Comparison of ENCODE assay signal across 2 fruit fly cellular contexts in genomic region chr3R:22080161-22080560, dm6.
TF ChIP-seq lines count a peak whose summit lies in the region.

TSS of gene CG13408 (plus strand) at chr3R:22080382.

- no peak for TF ChIP-seq CTCF in whole organism, embryonic (GFP tag; optimal IDR thresholded peaks at IDR 0.05; lab: Kevin White, UChicago)

TF ChIP-seq in whole organism, embryonic, 481 proteins besides CTCF, POLR2A, EP300 and RAD21 (continues in another document):
- no peak for TF ChIP-seq croc (GFP tag; conservative IDR thresholded peaks at IDR 0.05; lab: Robert Waterston, UW)
- peak; percentile 62 for TF ChIP-seq abd-A (tag; optimal IDR thresholded peaks at IDR 0.05; lab: Kevin White, UChicago)
- no peak for TF ChIP-seq CG17385 (GFP tag; optimal IDR thresholded peaks at IDR 0.05; lab: Kevin White, UChicago)
- no peak for TF ChIP-seq CG9817 (tag; optimal IDR thresholded peaks at IDR 0.05; lab: Kevin White, UChicago)
- TF ChIP-seq nau (GFP tag; optimal IDR thresholded peaks at IDR 0.05; lab: Kevin White, UChicago), result no peak
- TF ChIP-seq Lpt (GFP tag; optimal IDR thresholded peaks at IDR 0.05; lab: Kevin White, UChicago), result no peak
- peak; percentile 18; the same call in 1 of the 2 replicates for TF ChIP-seq CG42726 (GFP tag; IDR thresholded peaks at IDR 0.05; lab: Robert Waterston, UW; ENCODE audit: partially characterized antibody)
- no peak for TF ChIP-seq jumu (GFP tag; optimal IDR thresholded peaks at IDR 0.05; lab: Kevin White, UChicago)
- no peak for TF ChIP-seq CG8765 (GFP tag; IDR thresholded peaks at IDR 0.05; lab: Robert Waterston, UW)
- no peak for TF ChIP-seq CG2129 (GFP tag; IDR thresholded peaks at IDR 0.05; lab: Robert Waterston, UW; ENCODE audit: partially characterized antibody)
- TF ChIP-seq scrt (GFP tag; optimal IDR thresholded peaks at IDR 0.05; lab: Kevin White, UChicago), result peak; percentile 94
- TF ChIP-seq Doc3 (GFP tag; IDR thresholded peaks at IDR 0.05; lab: Robert Waterston, UW; ENCODE audit: partially characterized antibody), result no peak
- TF ChIP-seq al (GFP tag; IDR thresholded peaks at IDR 0.05; lab: Robert Waterston, UW), result no peak
- TF ChIP-seq Bteb2 (GFP tag; optimal IDR thresholded peaks at IDR 0.05; lab: Kevin White, UChicago), result no peak
- no peak for TF ChIP-seq CG8478 (optimal IDR thresholded peaks at IDR 0.05; lab: Kevin White, UChicago)
- TF ChIP-seq CG4707 (GFP tag; optimal IDR thresholded peaks at IDR 0.05; lab: Kevin White, UChicago), result no peak
- no peak for TF ChIP-seq Side (GFP tag; optimal IDR thresholded peaks at IDR 0.05; lab: Kevin White, UChicago)
- TF ChIP-seq CG18262 (tag; optimal IDR thresholded peaks at IDR 0.05; lab: Kevin White, UChicago), result no peak
- peak; percentile 68 for TF ChIP-seq ewg (GFP tag; optimal IDR thresholded peaks at IDR 0.05; lab: Kevin White, UChicago)
- TF ChIP-seq Jarid2 (GFP tag; optimal IDR thresholded peaks at IDR 0.05; lab: Kevin White, UChicago), result peak; percentile 49
- TF ChIP-seq pfk (GFP tag; optimal IDR thresholded peaks at IDR 0.05; lab: Kevin White, UChicago), result no peak
- TF ChIP-seq CG10462 (GFP tag; optimal IDR thresholded peaks at IDR 0.05; lab: Kevin White, UChicago), result no peak
- TF ChIP-seq CG2712 (tag; optimal IDR thresholded peaks at IDR 0.05; lab: Kevin White, UChicago), result no peak
- no peak for TF ChIP-seq zfh1 (GFP tag; IDR thresholded peaks at IDR 0.05; lab: Robert Waterston, UW)
- no peak for TF ChIP-seq so (GFP tag; IDR thresholded peaks at IDR 0.05; lab: Robert Waterston, UW)
- peak; percentile 32; the same call in 1 of the 2 replicates for TF ChIP-seq sob (GFP tag; IDR thresholded peaks at IDR 0.05; lab: Robert Waterston, UW)
- peak; percentile 25 for TF ChIP-seq stwl (tag; optimal IDR thresholded peaks at IDR 0.05; lab: Kevin White, UChicago)
- no peak for TF ChIP-seq jing (GFP tag; optimal IDR thresholded peaks at IDR 0.05; lab: Kevin White, UChicago)
- TF ChIP-seq Abd-B (GFP tag; optimal IDR thresholded peaks at IDR 0.05; lab: Kevin White, UChicago), result no peak
- TF ChIP-seq CG13287 (GFP tag; IDR thresholded peaks at IDR 0.05; lab: Robert Waterston, UW; ENCODE audit: partially characterized antibody), result no peak; the same call in 1 of the 2 replicates
- peak; percentile 55 for TF ChIP-seq CG13894 (tag; optimal IDR thresholded peaks at IDR 0.05; lab: Kevin White, UChicago)
- TF ChIP-seq CG15269 (tag; optimal IDR thresholded peaks at IDR 0.05; lab: Kevin White, UChicago), result no peak
- no peak for TF ChIP-seq Neu2 (GFP tag; optimal IDR thresholded peaks at IDR 0.05; lab: Kevin White, UChicago; ENCODE audit: borderline replicate concordance)
- TF ChIP-seq tll (GFP tag; optimal IDR thresholded peaks at IDR 0.05; lab: Kevin White, UChicago), result peak in 1 of 2 experiments; percentile 9
- no peak for TF ChIP-seq CG1233 (GFP tag; optimal IDR thresholded peaks at IDR 0.05; lab: Kevin White, UChicago)
- TF ChIP-seq CG13123 (GFP tag; optimal IDR thresholded peaks at IDR 0.05; lab: Kevin White, UChicago), result no peak
- TF ChIP-seq CG3163 (GFP tag; optimal IDR thresholded peaks at IDR 0.05; lab: Kevin White, UChicago), result no peak
- TF ChIP-seq CG7556 (GFP tag; optimal IDR thresholded peaks at IDR 0.05; lab: Kevin White, UChicago), result no peak
- TF ChIP-seq sd (tag; optimal IDR thresholded peaks at IDR 0.05; lab: Kevin White, UChicago), result no peak
- TF ChIP-seq sima (GFP tag; optimal IDR thresholded peaks at IDR 0.05; lab: Kevin White, UChicago), result no peak
- no peak for TF ChIP-seq Six4 (GFP tag; optimal IDR thresholded peaks at IDR 0.05; lab: Kevin White, UChicago)
- no peak for TF ChIP-seq CG14860 (GFP tag; IDR thresholded peaks at IDR 0.05; lab: Robert Waterston, UW; ENCODE audit: partially characterized antibody)
- TF ChIP-seq CG15073 (GFP tag; optimal IDR thresholded peaks at IDR 0.05; lab: Kevin White, UChicago), result no peak
- no peak for TF ChIP-seq CG7963 (GFP tag; IDR thresholded peaks at IDR 0.05; lab: Robert Waterston, UW; ENCODE audit: partially characterized antibody)
- no peak for TF ChIP-seq HLH4C (GFP tag; IDR thresholded peaks at IDR 0.05; lab: Robert Waterston, UW; ENCODE audit: partially characterized antibody)

TF ChIP-seq in whole organism, pupa, 21 proteins besides CTCF, POLR2A, EP300 and RAD21:
- TF ChIP-seq Ets98B (GFP tag; IDR thresholded peaks at IDR 0.05; lab: Robert Waterston, UW) (no peak), CG9948 (tag; optimal IDR thresholded peaks at IDR 0.05; lab: Kevin White, UChicago) (no peak), CG12605 (GFP tag; IDR thresholded peaks at IDR 0.05; lab: Robert Waterston, UW) (peak; percentile 67)
TF ChIP-seq in whole organism, pupa: peak in this region for 1.
